Comparison of ENCODE assay signal across 3 worm cellular contexts in the genomic region with DNA sequence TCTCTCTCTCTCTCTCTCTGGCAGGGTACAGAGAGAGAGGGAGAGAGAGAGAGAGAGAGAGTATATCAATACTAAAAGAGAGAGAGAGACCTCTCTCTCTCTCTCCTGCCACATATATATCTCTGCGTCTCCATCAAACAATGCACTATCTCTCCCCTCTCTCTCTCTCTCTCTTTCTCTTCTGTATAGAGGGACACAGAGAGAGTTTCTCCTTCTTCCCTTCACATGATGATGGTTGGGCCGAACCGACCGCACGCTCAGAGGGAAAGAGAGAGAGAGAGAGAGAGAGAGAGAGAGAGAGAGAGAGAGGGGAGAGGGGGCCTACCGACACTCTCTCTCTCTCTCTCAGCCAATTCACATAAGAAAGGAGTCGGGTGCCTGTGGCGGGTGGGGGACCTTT.
TF ChIP-seq lines count a peak whose summit lies in the region.

No protein-coding gene starts in this region.

TF ChIP-seq in whole organism, L1 larva, 84 proteins besides CTCF, POLR2A, EP300 and RAD21 (continued from another document and continues in another):
- TF ChIP-seq alr-1 (tag; optimal IDR thresholded peaks at IDR 0.05; lab: Kevin White, UChicago; ENCODE audit: borderline replicate concordance) (no peak), pqm-1 (tag; optimal IDR thresholded peaks at IDR 0.05; lab: Kevin White, UChicago) (no peak), nhr-71 (tag; optimal IDR thresholded peaks at IDR 0.05; lab: Kevin White, UChicago) (peak; percentile 90), snu-23 (GFP tag; optimal IDR thresholded peaks at IDR 0.05; lab: Kevin White, UChicago) (peak; percentile 85), zag-1 (tag; optimal IDR thresholded peaks at IDR 0.05; lab: Kevin White, UChicago) (no peak), irx-1 (tag; optimal IDR thresholded peaks at IDR 0.05; lab: Kevin White, UChicago) (peak; percentile 36), snpc-4 (tag; optimal IDR thresholded peaks at IDR 0.05; lab: Kevin White, UChicago) (no peak), sptf-1 (tag; optimal IDR thresholded peaks at IDR 0.05; lab: Kevin White, UChicago) (no peak), swsn-7 (tag; optimal IDR thresholded peaks at IDR 0.05; lab: Kevin White, UChicago) (peak; percentile 78), elt-2 (tag; optimal IDR thresholded peaks at IDR 0.05; lab: Kevin White, UChicago) (peak; percentile 36), ceh-63 (GFP tag; optimal IDR thresholded peaks at IDR 0.05; lab: Kevin White, UChicago) (no peak), zip-4 (GFP tag; optimal IDR thresholded peaks at IDR 0.05; lab: Kevin White, UChicago) (no peak), pag-3 (tag; optimal IDR thresholded peaks at IDR 0.05; lab: Kevin White, UChicago; ENCODE audit: borderline replicate concordance, insufficient read depth) (no peak), efl-1 (optimal IDR thresholded peaks at IDR 0.05; lab: Kevin White, UChicago) (peak; percentile 70 to 81), efl-1 (GFP tag; optimal IDR thresholded peaks at IDR 0.05 in 1 of 2; lab: Kevin White, UChicago) (peak; percentile 13 to 92), sup-37 (GFP tag; optimal IDR thresholded peaks at IDR 0.05; lab: Kevin White, UChicago) (peak; percentile 58), mep-1 (tag; optimal IDR thresholded peaks at IDR 0.05; lab: Kevin White, UChicago) (no peak), hlh-17 (GFP tag; optimal IDR thresholded peaks at IDR 0.05; lab: Kevin White, UChicago; ENCODE audit: borderline replicate concordance) (no peak), aly-2 (tag; optimal IDR thresholded peaks at IDR 0.05; lab: Kevin White, UChicago) (no peak), aha-1 (tag; optimal IDR thresholded peaks at IDR 0.05; lab: Kevin White, UChicago) (no peak), ztf-4 (tag; optimal IDR thresholded peaks at IDR 0.05; lab: Kevin White, UChicago) (peak; percentile 54), dpl-1 (GFP tag; optimal IDR thresholded peaks at IDR 0.05; lab: Kevin White, UChicago) (peak in 2 of 3 experiments; percentile 51 to 52), tbx-2 (tag; optimal IDR thresholded peaks at IDR 0.05; lab: Kevin White, UChicago) (peak; percentile 78), nhr-90 (tag; optimal IDR thresholded peaks at IDR 0.05; lab: Kevin White, UChicago; ENCODE audit: poor library complexity) (peak; percentile 84), nhr-19 (GFP tag; conservative IDR thresholded peaks at IDR 0.05; lab: Robert Waterston, UW) (peak; percentile 67), blmp-1 (tag; optimal IDR thresholded peaks at IDR 0.05; lab: Kevin White, UChicago) (peak; percentile 50), ceh-8 (GFP tag; optimal IDR thresholded peaks at IDR 0.05; lab: Kevin White, UChicago) (no peak), ceh-90 (tag; optimal IDR thresholded peaks at IDR 0.05; lab: Kevin White, UChicago) (no peak), C04F5.9 (tag; optimal IDR thresholded peaks at IDR 0.05; lab: Kevin White, UChicago) (no peak), ama-1 (optimal IDR thresholded peaks at IDR 0.05; lab: Kevin White, UChicago) (no peak), skn-1 (tag; optimal IDR thresholded peaks at IDR 0.05; lab: Kevin White, UChicago) (no peak), ces-1 (GFP tag; optimal IDR thresholded peaks at IDR 0.05; lab: Kevin White, UChicago) (no peak), fos-1 (tag; optimal IDR thresholded peaks at IDR 0.05; lab: Kevin White, UChicago) (no peak), sox-4 (tag; optimal IDR thresholded peaks at IDR 0.05; lab: Kevin White, UChicago) (no peak), elt-3 (tag; optimal IDR thresholded peaks at IDR 0.05; lab: Kevin White, UChicago) (peak in 2 of 6 experiments; percentile 45 to 60), pax-3 (tag; optimal IDR thresholded peaks at IDR 0.05; lab: Kevin White, UChicago) (no peak), efl-3 (GFP tag; optimal IDR thresholded peaks at IDR 0.05; lab: Kevin White, UChicago) (no peak), tlp-1 (tag; optimal IDR thresholded peaks at IDR 0.05; lab: Kevin White, UChicago) (no peak), isw-1 (GFP tag; IDR thresholded peaks at IDR 0.05; lab: Robert Waterston, UW) (0 out of 2 replicates have a peak, but pooled peaks have one; percentile 18), ceh-82 (tag; optimal IDR thresholded peaks at IDR 0.05; lab: Kevin White, UChicago) (peak in 1 of 3 experiments; percentile 3), fkh-10 (GFP tag; optimal IDR thresholded peaks at IDR 0.05; lab: Kevin White, UChicago) (peak; percentile 3), ztf-11 (tag; optimal IDR thresholded peaks at IDR 0.05; lab: Kevin White, UChicago) (peak in 1 of 2 experiments; percentile 74)

TF ChIP-seq in whole organism, L3 larva, 47 proteins besides CTCF, POLR2A, EP300 and RAD21 (continued from another document):
- TF ChIP-seq skn-1 (tag; optimal IDR thresholded peaks at IDR 0.05; lab: Kevin White, UChicago) (no peak), nhr-237 (tag; optimal IDR thresholded peaks at IDR 0.05; lab: Kevin White, UChicago) (no peak), nhr-67 (tag; optimal IDR thresholded peaks at IDR 0.05; lab: Kevin White, UChicago) (no peak), ama-1 (optimal IDR thresholded peaks at IDR 0.05; lab: Kevin White, UChicago) (no peak), egl-27 (tag; optimal IDR thresholded peaks at IDR 0.05; lab: Kevin White, UChicago) (no peak), jun-1 (tag; optimal IDR thresholded peaks at IDR 0.05; lab: Kevin White, UChicago) (no peak), daf-12 (tag; optimal IDR thresholded peaks at IDR 0.05; lab: Kevin White, UChicago) (no peak), elt-1 (tag; optimal IDR thresholded peaks at IDR 0.05; lab: Kevin White, UChicago) (no peak), fkh-2 (tag; optimal IDR thresholded peaks at IDR 0.05; lab: Kevin White, UChicago) (no peak), ceh-82 (tag; optimal IDR thresholded peaks at IDR 0.05; lab: Kevin White, UChicago) (no peak), nhr-25 (tag; optimal IDR thresholded peaks at IDR 0.05; lab: Kevin White, UChicago) (no peak), nhr-43 (tag; optimal IDR thresholded peaks at IDR 0.05; lab: Kevin White, UChicago; ENCODE audit: poor library complexity, severe bottlenecking) (no peak), nhr-23 (tag; optimal IDR thresholded peaks at IDR 0.05; lab: Kevin White, UChicago) (peak; percentile 61)

TF ChIP-seq in whole organism, young adult, 124 proteins besides CTCF, POLR2A, EP300 and RAD21 (continued from another document):
- no peak for TF ChIP-seq lsl-1 (GFP tag; optimal IDR thresholded peaks at IDR 0.05; lab: Kevin White, UChicago)
- no peak for TF ChIP-seq let-607 (tag; optimal IDR thresholded peaks at IDR 0.05; lab: Kevin White, UChicago)
- no peak for TF ChIP-seq cebp-2 (GFP tag; IDR thresholded peaks at IDR 0.05; lab: Robert Waterston, UW)
- TF ChIP-seq madf-6 (GFP tag; IDR thresholded peaks at IDR 0.05; lab: Robert Waterston, UW), result no peak
- TF ChIP-seq hmg-1.2 (GFP tag; IDR thresholded peaks at IDR 0.05; lab: Robert Waterston, UW), result peak; percentile 86
- no peak for TF ChIP-seq attf-6 (GFP tag; IDR thresholded peaks at IDR 0.05; lab: Robert Waterston, UW)
- TF ChIP-seq ztf-3 (GFP tag; optimal IDR thresholded peaks at IDR 0.05; lab: Kevin White, UChicago), result no peak
- TF ChIP-seq ceh-100 (GFP tag; IDR thresholded peaks at IDR 0.05; lab: Robert Waterston, UW), result no peak
- no peak for TF ChIP-seq Y95B8A.8 (GFP tag; IDR thresholded peaks at IDR 0.05; lab: Robert Waterston, UW)
- no peak for TF ChIP-seq F23B12.7 (tag; optimal IDR thresholded peaks at IDR 0.05; lab: Kevin White, UChicago; ENCODE audit: insufficient read depth)
- TF ChIP-seq lsy-27 (tag; optimal IDR thresholded peaks at IDR 0.05; lab: Kevin White, UChicago; ENCODE audit: borderline replicate concordance, insufficient read depth), result no peak
- no peak for TF ChIP-seq nhr-179 (tag; optimal IDR thresholded peaks at IDR 0.05; lab: Kevin White, UChicago)
- no peak for TF ChIP-seq nfya-1 (tag; optimal IDR thresholded peaks at IDR 0.05; lab: Kevin White, UChicago; ENCODE audit: borderline replicate concordance, insufficient read depth)
- no peak for TF ChIP-seq F39B2.1 (GFP tag; IDR thresholded peaks at IDR 0.05; lab: Robert Waterston, UW)
- TF ChIP-seq F10E7.11 (tag; optimal IDR thresholded peaks at IDR 0.05; lab: Kevin White, UChicago), result no peak
- TF ChIP-seq repo-1 (tag; optimal IDR thresholded peaks at IDR 0.05; lab: Kevin White, UChicago), result peak; percentile 32
- TF ChIP-seq bed-2 (GFP tag; IDR thresholded peaks at IDR 0.05; lab: Robert Waterston, UW), result no peak
- TF ChIP-seq F52B5.7 (tag; optimal IDR thresholded peaks at IDR 0.05; lab: Kevin White, UChicago), result no peak
- no peak for TF ChIP-seq xnd-1 (tag; optimal IDR thresholded peaks at IDR 0.05; lab: Kevin White, UChicago)
- no peak for TF ChIP-seq cebp-1 (GFP tag; IDR thresholded peaks at IDR 0.05; lab: Robert Waterston, UW)
- TF ChIP-seq cebp-1 (tag; optimal IDR thresholded peaks at IDR 0.05; lab: Kevin White, UChicago), result peak; percentile 73
- no peak for TF ChIP-seq tbx-9 (tag; optimal IDR thresholded peaks at IDR 0.05; lab: Kevin White, UChicago; ENCODE audit: borderline replicate concordance)
- peak; percentile 15 for TF ChIP-seq ets-4 (GFP tag; optimal IDR thresholded peaks at IDR 0.05; lab: Kevin White, UChicago)
- no peak for TF ChIP-seq Y67H2A.10 (GFP tag; conservative IDR thresholded peaks at IDR 0.05; lab: Robert Waterston, UW)
- TF ChIP-seq tbp1 (GFP tag; optimal IDR thresholded peaks at IDR 0.05; lab: Kevin White, UChicago), result peak; percentile 35
- TF ChIP-seq K12H6.12 (tag; optimal IDR thresholded peaks at IDR 0.05; lab: Kevin White, UChicago), result peak; percentile 46
- TF ChIP-seq tlf-1 (GFP tag; optimal IDR thresholded peaks at IDR 0.05; lab: Kevin White, UChicago), result no peak
- TF ChIP-seq nhr-27 (tag; optimal IDR thresholded peaks at IDR 0.05; lab: Kevin White, UChicago), result no peak
- no peak for TF ChIP-seq nfya-2 (GFP tag; IDR thresholded peaks at IDR 0.05; lab: Robert Waterston, UW)
- TF ChIP-seq unc-130 (GFP tag; optimal IDR thresholded peaks at IDR 0.05; lab: Kevin White, UChicago), result no peak
- TF ChIP-seq pha-4 (tag; optimal IDR thresholded peaks at IDR 0.05; lab: Kevin White, UChicago), result no peak
- TF ChIP-seq B0261.1 (tag; optimal IDR thresholded peaks at IDR 0.05; lab: Kevin White, UChicago), result no peak
- peak; percentile 96 for TF ChIP-seq zfh-2 (GFP tag; conservative IDR thresholded peaks at IDR 0.05; lab: Robert Waterston, UW)
- TF ChIP-seq nfyb-1 (GFP tag; IDR thresholded peaks at IDR 0.05; lab: Robert Waterston, UW), result no peak
- TF ChIP-seq akir-1 (GFP tag; optimal IDR thresholded peaks at IDR 0.05; lab: Kevin White, UChicago), result no peak
- no peak for TF ChIP-seq unc-62 (GFP tag; optimal IDR thresholded peaks at IDR 0.05; lab: Kevin White, UChicago)
- TF ChIP-seq F57A8.1 (GFP tag; optimal IDR thresholded peaks at IDR 0.05; lab: Kevin White, UChicago), result no peak
- TF ChIP-seq F33H1.4 (GFP tag; IDR thresholded peaks at IDR 0.05; lab: Robert Waterston, UW), result no peak
- TF ChIP-seq atf-7 (tag; optimal IDR thresholded peaks at IDR 0.05; lab: Kevin White, UChicago), result peak; percentile 5
- TF ChIP-seq mes-4 (tag; optimal IDR thresholded peaks at IDR 0.05; lab: Kevin White, UChicago), result no peak
- no peak for TF ChIP-seq hlh-26 (GFP tag; conservative IDR thresholded peaks at IDR 0.05; lab: Robert Waterston, UW)
- TF ChIP-seq snpc-4 (GFP tag; optimal IDR thresholded peaks at IDR 0.05; lab: Kevin White, UChicago), result no peak
- TF ChIP-seq snpc-4 (tag; optimal IDR thresholded peaks at IDR 0.05; lab: Kevin White, UChicago), result no peak
- peak; percentile 83 for TF ChIP-seq ztf-26 (tag; optimal IDR thresholded peaks at IDR 0.05; lab: Kevin White, UChicago)
- no peak for TF ChIP-seq aptf-2 (GFP tag; conservative IDR thresholded peaks at IDR 0.05; lab: Robert Waterston, UW)
- no peak for TF ChIP-seq T26A5.8 (tag; optimal IDR thresholded peaks at IDR 0.05; lab: Kevin White, UChicago)
- TF ChIP-seq nhr-120 (GFP tag; IDR thresholded peaks at IDR 0.05; lab: Robert Waterston, UW), result no peak
- TF ChIP-seq dox-1 (GFP tag; IDR thresholded peaks at IDR 0.05; lab: Robert Waterston, UW), result peak; percentile 76
- no peak for TF ChIP-seq rcor-1 (GFP tag; IDR thresholded peaks at IDR 0.05; lab: Robert Waterston, UW)
- no peak for TF ChIP-seq C06A6.2 (GFP tag; conservative IDR thresholded peaks at IDR 0.05; lab: Robert Waterston, UW)
- TF ChIP-seq gei-17 (GFP tag; optimal IDR thresholded peaks at IDR 0.05; lab: Kevin White, UChicago), result no peak
- no peak for TF ChIP-seq Y79H2A.3 (GFP tag; conservative IDR thresholded peaks at IDR 0.05; lab: Robert Waterston, UW)
- TF ChIP-seq bed-1 (GFP tag; IDR thresholded peaks at IDR 0.05; lab: Robert Waterston, UW), result no peak
- no peak for TF ChIP-seq egl-44 (GFP tag; IDR thresholded peaks at IDR 0.05; lab: Robert Waterston, UW)
- TF ChIP-seq nhr-90 (tag; optimal IDR thresholded peaks at IDR 0.05; lab: Kevin White, UChicago), result no peak
- no peak for TF ChIP-seq sptf-2 (GFP tag; optimal IDR thresholded peaks at IDR 0.05; lab: Kevin White, UChicago)
- TF ChIP-seq F22D6.2 (tag; optimal IDR thresholded peaks at IDR 0.05; lab: Kevin White, UChicago), result no peak
- TF ChIP-seq madf-8 (GFP tag; conservative IDR thresholded peaks at IDR 0.05; lab: Robert Waterston, UW), result no peak
- no peak for TF ChIP-seq snpc-1.1 (tag; optimal IDR thresholded peaks at IDR 0.05; lab: Kevin White, UChicago; ENCODE audit: insufficient read depth)
- TF ChIP-seq sea-2 (GFP tag; IDR thresholded peaks at IDR 0.05; lab: Robert Waterston, UW), result no peak
- TF ChIP-seq Y56A3A.18 (GFP tag; IDR thresholded peaks at IDR 0.05; lab: Robert Waterston, UW), result 0 out of 2 replicates have a peak, but pooled peaks have one; percentile 30
- TF ChIP-seq ceh-91 (GFP tag; IDR thresholded peaks at IDR 0.05; lab: Robert Waterston, UW), result no peak
- TF ChIP-seq Y53F4B.3 (GFP tag; IDR thresholded peaks at IDR 0.05; lab: Robert Waterston, UW), result no peak
- TF ChIP-seq ceh-58 (GFP tag; IDR thresholded peaks at IDR 0.05; lab: Robert Waterston, UW), result no peak
- no peak for TF ChIP-seq attf-3 (GFP tag; conservative IDR thresholded peaks at IDR 0.05; lab: Robert Waterston, UW)
- no peak for TF ChIP-seq ztf-22 (GFP tag; optimal IDR thresholded peaks at IDR 0.05; lab: Kevin White, UChicago)
- TF ChIP-seq lin-40 (tag; optimal IDR thresholded peaks at IDR 0.05; lab: Kevin White, UChicago), result peak; percentile 91
- no peak for TF ChIP-seq ekl-4 (GFP tag; IDR thresholded peaks at IDR 0.05; lab: Robert Waterston, UW)
- peak; percentile 58 for TF ChIP-seq nhr-80 (tag; optimal IDR thresholded peaks at IDR 0.05; lab: Kevin White, UChicago)
- peak; percentile 33 for TF ChIP-seq ceh-27 (GFP tag; optimal IDR thresholded peaks at IDR 0.05; lab: Kevin White, UChicago)
- TF ChIP-seq ztf-25 (GFP tag; IDR thresholded peaks at IDR 0.05; lab: Robert Waterston, UW), result no peak
- no peak for TF ChIP-seq him-1 (tag; optimal IDR thresholded peaks at IDR 0.05; lab: Kevin White, UChicago)
- no peak for TF ChIP-seq dpl-1 (GFP tag; optimal IDR thresholded peaks at IDR 0.05; lab: Kevin White, UChicago)
- peak; percentile 35 for TF ChIP-seq attf-5 (GFP tag; optimal IDR thresholded peaks at IDR 0.05; lab: Kevin White, UChicago)
- no peak for TF ChIP-seq rec-8 (tag; optimal IDR thresholded peaks at IDR 0.05; lab: Kevin White, UChicago)
- peak; percentile 68; the same call in 1 of the 2 replicates for TF ChIP-seq K11D2.4 (GFP tag; IDR thresholded peaks at IDR 0.05; lab: Robert Waterston, UW)
- no peak for TF ChIP-seq ztf-18 (tag; optimal IDR thresholded peaks at IDR 0.05; lab: Kevin White, UChicago)
